5 fruit fly cellular contexts compared by ENCODE assay signal in the genomic region with DNA sequence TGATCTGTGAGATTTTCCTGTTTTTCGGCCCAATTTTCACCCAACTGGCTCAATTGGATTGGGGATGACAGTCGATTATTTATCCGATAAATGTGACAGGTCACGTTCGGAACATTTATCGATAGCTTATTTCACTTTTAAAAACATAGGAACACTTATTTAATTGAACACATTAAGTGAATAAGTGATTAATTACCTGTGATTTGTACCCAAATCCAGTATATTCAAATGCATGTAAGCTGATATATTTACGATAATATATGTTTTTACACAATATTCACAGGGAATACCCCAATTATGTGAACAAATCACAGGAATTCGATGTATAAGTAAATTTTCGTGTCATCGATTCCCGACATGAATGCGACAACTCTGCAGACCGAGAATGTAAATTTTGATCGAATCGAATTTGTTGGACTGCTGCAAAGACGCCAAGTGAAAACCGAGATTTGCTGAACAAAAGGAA.
TF ChIP-seq lines count a peak whose summit lies in the region.

Gene EMC3 (minus strand): TSS at position 81 of the 466 bp plus-strand sequence.
Gene Dpy-30L1 (plus strand): TSS at position 311 of the 466 bp plus-strand sequence.

TF ChIP-seq in whole organism, adult, 20 proteins besides CTCF, POLR2A, EP300 and RAD21 (continued from another document):
- TF ChIP-seq CG7101 (tag; optimal IDR thresholded peaks at IDR 0.05; lab: Kevin White, UChicago) (peak; percentile 41), Crg-1 (GFP tag; optimal IDR thresholded peaks at IDR 0.05; lab: Kevin White, UChicago) (peak; percentile 43), CG33017 (tag; optimal IDR thresholded peaks at IDR 0.05; lab: Kevin White, UChicago) (no peak)

TF ChIP-seq in whole organism, embryonic, 481 proteins besides CTCF, POLR2A, EP300 and RAD21 (continued from another document and continues in another):
- TF ChIP-seq tll (GFP tag; optimal IDR thresholded peaks at IDR 0.05; lab: Kevin White, UChicago): peak in 1 of 2 experiments; percentile 38
- no peak for TF ChIP-seq mirr (GFP tag; optimal IDR thresholded peaks at IDR 0.05; lab: Kevin White, UChicago)
- peak; percentile 57 for TF ChIP-seq Fer1 (GFP tag; optimal IDR thresholded peaks at IDR 0.05; lab: Kevin White, UChicago)
- TF ChIP-seq NC2β (GFP tag; optimal IDR thresholded peaks at IDR 0.05; lab: Kevin White, UChicago): peak; percentile 35
- TF ChIP-seq MBD-R2 (GFP tag; IDR thresholded peaks at IDR 0.05; lab: Robert Waterston, UW): peak; percentile 89
- no peak for TF ChIP-seq Ada2b (GFP tag; IDR thresholded peaks at IDR 0.05; lab: Robert Waterston, UW)
- no peak for TF ChIP-seq rib (GFP tag; IDR thresholded peaks at IDR 0.05; lab: Robert Waterston, UW)
- TF ChIP-seq usp (GFP tag; optimal IDR thresholded peaks at IDR 0.05; lab: Kevin White, UChicago): no peak
- TF ChIP-seq schlank (tag; optimal IDR thresholded peaks at IDR 0.05; lab: Kevin White, UChicago): no peak
- no peak for TF ChIP-seq CG7928 (GFP tag; optimal IDR thresholded peaks at IDR 0.05; lab: Kevin White, UChicago)
- TF ChIP-seq Doc3 (GFP tag; IDR thresholded peaks at IDR 0.05; lab: Robert Waterston, UW; ENCODE audit: partially characterized antibody): peak; percentile 85
- peak; percentile 66; the same call in 2 of the 3 replicates for TF ChIP-seq CG34422 (GFP tag; IDR thresholded peaks at IDR 0.05; lab: Robert Waterston, UW)
- TF ChIP-seq br (optimal IDR thresholded peaks at IDR 0.05; lab: Kevin White, UChicago): no peak
- no peak for TF ChIP-seq HLHmδ (GFP tag; optimal IDR thresholded peaks at IDR 0.05; lab: Kevin White, UChicago)
- no peak for TF ChIP-seq CG6254 (GFP tag; optimal IDR thresholded peaks at IDR 0.05; lab: Kevin White, UChicago)
- no peak for TF ChIP-seq Hand (GFP tag; optimal IDR thresholded peaks at IDR 0.05; lab: Kevin White, UChicago)
- 0 out of 2 replicates have a peak, but pooled peaks have one; percentile 35 for TF ChIP-seq CG31224 (GFP tag; IDR thresholded peaks at IDR 0.05; lab: Robert Waterston, UW)
- peak; percentile 78 for TF ChIP-seq CG12391 (tag; optimal IDR thresholded peaks at IDR 0.05; lab: Kevin White, UChicago)
- no peak for TF ChIP-seq Sox100B (GFP tag; optimal IDR thresholded peaks at IDR 0.05; lab: Kevin White, UChicago)
- no peak for TF ChIP-seq Hr78 (GFP tag; optimal IDR thresholded peaks at IDR 0.05; lab: Kevin White, UChicago)
- peak; percentile 78 for TF ChIP-seq CG30020 (tag; optimal IDR thresholded peaks at IDR 0.05; lab: Kevin White, UChicago)
- TF ChIP-seq dati (GFP tag; IDR thresholded peaks at IDR 0.05; lab: Robert Waterston, UW): no peak
- no peak for TF ChIP-seq Eip74EF (GFP tag; optimal IDR thresholded peaks at IDR 0.05; lab: Kevin White, UChicago)
- TF ChIP-seq eyg (GFP tag; optimal IDR thresholded peaks at IDR 0.05; lab: Kevin White, UChicago): no peak
- no peak for TF ChIP-seq slp2 (GFP tag; optimal IDR thresholded peaks at IDR 0.05; lab: Kevin White, UChicago)
- TF ChIP-seq Blimp-1 (GFP tag; optimal IDR thresholded peaks at IDR 0.05; lab: Kevin White, UChicago): peak; percentile 59
- no peak for TF ChIP-seq prd (optimal IDR thresholded peaks at IDR 0.05; lab: Kevin White, UChicago)
- TF ChIP-seq prd (GFP tag; IDR thresholded peaks at IDR 0.05; lab: Robert Waterston, UW): peak; percentile 62
- TF ChIP-seq CG1024 (GFP tag; IDR thresholded peaks at IDR 0.05; lab: Robert Waterston, UW): no peak
- peak; percentile 72 for TF ChIP-seq trem (tag; optimal IDR thresholded peaks at IDR 0.05; lab: Kevin White, UChicago)
- peak; percentile 33 for TF ChIP-seq CHES-1-like (GFP tag; optimal IDR thresholded peaks at IDR 0.05; lab: Kevin White, UChicago)

TF ChIP-seq in whole organism, prepupa, 60 proteins besides CTCF, POLR2A, EP300 and RAD21 (continued from another document):
- TF ChIP-seq CG11762 (GFP tag; optimal IDR thresholded peaks at IDR 0.05; lab: Kevin White, UChicago; ENCODE audit: insufficient read depth) (peak; percentile 19), CG6163 (GFP tag; IDR thresholded peaks at IDR 0.05; lab: Robert Waterston, UW) (peak; percentile 17; the same call in 1 of the 3 replicates), dsx (GFP tag; optimal IDR thresholded peaks at IDR 0.05; lab: Kevin White, UChicago; ENCODE audit: poor library complexity, severe bottlenecking) (no peak), Smox (GFP tag; optimal IDR thresholded peaks at IDR 0.05; lab: Kevin White, UChicago) (peak; percentile 35)

TF ChIP-seq in whole organism, pupa, 21 proteins besides CTCF, POLR2A, EP300 and RAD21 (continued from another document):
- TF ChIP-seq CG13204 (GFP tag; optimal IDR thresholded peaks at IDR 0.05; lab: Kevin White, UChicago): no peak

TF ChIP-seq in whole organism, wandering third instar larva, 38 proteins besides CTCF, POLR2A, EP300 and RAD21 (continued from another document):
- TF ChIP-seq Hr78 (GFP tag; optimal IDR thresholded peaks at IDR 0.05; lab: Kevin White, UChicago) (no peak), dmrt93B (GFP tag; optimal IDR thresholded peaks at IDR 0.05; lab: Kevin White, UChicago) (no peak), HLH106 (tag; optimal IDR thresholded peaks at IDR 0.05; lab: Kevin White, UChicago) (peak; percentile 58)
TF ChIP-seq in whole organism, wandering third instar larva: peak in this region for 10.
